Worm (Caenorhabditis elegans): ENCODE data around the gene F20D1.22.

ce11 chrX:14983274-14983673 is 16.7 kb downstream of the F20D1.22 start, which contains the start of gene rbg-1:
- no peak for TF ChIP-seq ztf-11 (tag; optimal IDR thresholded peaks at IDR 0.05)
- no peak for TF ChIP-seq drap-1 (GFP tag; optimal IDR thresholded peaks at IDR 0.05)
- no peak for TF ChIP-seq unc-62 (GFP tag; optimal IDR thresholded peaks at IDR 0.05)
- no peak for TF ChIP-seq nhr-237 (tag; optimal IDR thresholded peaks at IDR 0.05)
- TF ChIP-seq elt-1 (tag; optimal IDR thresholded peaks at IDR 0.05; ENCODE audit: borderline replicate concordance, insufficient read depth): no peak
- TF ChIP-seq ces-1 (GFP tag; optimal IDR thresholded peaks at IDR 0.05): peak; percentile 53
- TF ChIP-seq snpc-4 (tag; optimal IDR thresholded peaks at IDR 0.05): no peak
- peak; percentile 41 for TF ChIP-seq lsy-2 (tag; optimal IDR thresholded peaks at IDR 0.05)
- peak; percentile 75 for TF ChIP-seq mep-1 (tag; optimal IDR thresholded peaks at IDR 0.05)
